Worm (Caenorhabditis elegans) whole organism, midembryonic: ENCODE results near the gene srsx-26.

Experiments used
- T22C8.4 ChIP-seq: fragments of 200-800 bp; sonication (Bioruptor generic); IDR thresholded peaks from 2 replicates; pipeline ENCODE4 v1.3.6; 2022; ENCODE audit warnings: missing genetic modification characterization, missing compliant biosample characterization
- cog-1 ChIP-seq: sonication (generic microtip); optimal IDR thresholded peaks from 2 replicates; lab custom pipeline; 2016; ENCODE audit warnings: missing genetic modification characterization, missing compliant biosample characterization
- flt-1 ChIP-seq: fragments of 200-800 bp; sonication (Bioruptor generic); IDR thresholded peaks from 2 replicates; pipeline ENCODE4 v1.3.6; 2022; ENCODE audit warnings: missing genetic modification characterization, missing compliant biosample characterization
- klf-2 ChIP-seq: fragments of 200-800 bp; sonication (Bioruptor generic); conservative IDR thresholded peaks from 2 replicates; pipeline ENCODE4 v1.3.6; 2022; ENCODE audit warnings: missing genetic modification reagents, missing genetic modification characterization, missing compliant biosample characterization
- med-1 ChIP-seq: sonication (generic microtip); optimal IDR thresholded peaks from 2 replicates; lab custom pipeline; 2017; ENCODE audit warnings: missing genetic modification characterization, mild to moderate bottlenecking, missing compliant biosample characterization, antibody characterized with exemption, missing genetic modification reagents; ENCODE audit not compliant: insufficient read depth
- ref-1 ChIP-seq: fragments of 200-800 bp; sonication (Bioruptor generic); conservative IDR thresholded peaks from 2 replicates; pipeline ENCODE4 v1.3.6; 2022; ENCODE audit warnings: missing genetic modification reagents, missing genetic modification characterization, missing compliant biosample characterization
- tab-1 ChIP-seq: fragments of 200-800 bp; sonication (Bioruptor generic); IDR thresholded peaks from 2 replicates; pipeline ENCODE4 v1.3.6; 2022; ENCODE audit warnings: missing genetic modification characterization, missing compliant biosample characterization
- ztf-23 ChIP-seq: fragments of 200-800 bp; sonication (Bioruptor generic); IDR thresholded peaks from 2 replicates; pipeline ENCODE4 v1.3.6; 2022; ENCODE audit warnings: missing genetic modification reagents, missing genetic modification characterization, missing compliant biosample characterization

- TF ChIP-seq klf-2 (no peak), ref-1 (no peak), cog-1 (tag; lab: Kevin White, UChicago) (no peak), tab-1 (GFP tag; lab: Robert Waterston, UW) (no peak), med-1 (no peak), flt-1 (GFP tag; lab: Robert Waterston, UW) (no peak), ztf-23 (GFP tag; lab: Robert Waterston, UW) (no peak), T22C8.4 (GFP tag; lab: Robert Waterston, UW) (no peak)
Observed at ce11 chrV:10153076-10153475, 4.6 kb downstream of the srsx-26 start.
